Fruit fly (Drosophila melanogaster) whole organism, embryonic: ENCODE results near the gene CG15347.
A peak's percentile ranks its signal among the peaks of the same experiment; 100 is the strongest.

ENCODE experiments used
- ATbp ChIP-seq: fragments of 200-800 bp; sonication (Bioruptor generic); optimal IDR thresholded peaks from 2 replicates; lab custom pipeline; 2017; ENCODE audit warnings: missing biosample characterization, mild to moderate bottlenecking, missing genetic modification characterization, missing genetic modification reagents
- Bteb2 ChIP-seq: fragments of 200-800 bp; sonication (Bioruptor generic); optimal IDR thresholded peaks from 2 replicates; lab custom pipeline; 2016; ENCODE audit warnings: missing biosample characterization, missing genetic modification characterization
- CG10565 ChIP-seq: fragments of 200-800 bp; sonication (Bioruptor generic); optimal IDR thresholded peaks from 3 replicates; lab custom pipeline; 2016; ENCODE audit warnings: missing biosample characterization, mild to moderate bottlenecking, missing genetic modification characterization
- CG10959 ChIP-seq: fragments of 200-800 bp; sonication (Bioruptor generic); IDR thresholded peaks from 2 replicates; pipeline ENCODE4 v1.3.6; 2022; ENCODE audit warnings: missing biosample characterization, missing genetic modification characterization
- CG11560 ChIP-seq: fragments of 200-800 bp; sonication (Bioruptor generic); IDR thresholded peaks from 3 replicates; pipeline ENCODE4 v1.3.6; 2022; ENCODE audit warnings: missing biosample characterization, missing genetic modification characterization
- CG13296 ChIP-seq: fragments of 200-800 bp; sonication (Bioruptor generic); optimal IDR thresholded peaks from 3 replicates; lab custom pipeline; 2018; ENCODE audit warnings: missing biosample characterization, mild to moderate bottlenecking, missing genetic modification characterization
- CG14667 ChIP-seq: fragments of 200-800 bp; sonication (Bioruptor generic); IDR thresholded peaks from 2 replicates; pipeline ENCODE4 v1.3.6; 2022; ENCODE audit warnings: missing biosample characterization, missing genetic modification characterization
- CG15601 ChIP-seq: fragments of 200-800 bp; sonication (Bioruptor generic); optimal IDR thresholded peaks from 3 replicates; lab custom pipeline; 2019; ENCODE audit warnings: missing biosample characterization, mild to moderate bottlenecking, missing genetic modification characterization, moderate library complexity
- CG1603 ChIP-seq: fragments of 200-800 bp; sonication (Bioruptor generic); optimal IDR thresholded peaks from 2 replicates; lab custom pipeline; 2019; ENCODE audit warnings: missing biosample characterization, mild to moderate bottlenecking, missing genetic modification characterization, moderate library complexity
- CG16863 ChIP-seq: fragments of 200-800 bp; sonication (Bioruptor generic); optimal IDR thresholded peaks from 3 replicates; lab custom pipeline; 2016; ENCODE audit warnings: missing biosample characterization, missing genetic modification characterization
- CG17912 ChIP-seq: fragments of 200-800 bp; sonication (Bioruptor generic); optimal IDR thresholded peaks from 2 replicates; lab custom pipeline; 2018; ENCODE audit warnings: missing biosample characterization, mild to moderate bottlenecking, missing genetic modification characterization
- CG18011 ChIP-seq: fragments of 200-800 bp; sonication (Bioruptor generic); optimal IDR thresholded peaks from 2 replicates; lab custom pipeline; 2017; ENCODE audit warnings: missing biosample characterization, missing genetic modification characterization, mild to moderate bottlenecking, moderate library complexity, missing genotype
- CG2889 ChIP-seq: fragments of 200-800 bp; sonication (Bioruptor generic); IDR thresholded peaks from 3 replicates; pipeline ENCODE4 v1.3.6; 2022; ENCODE audit warnings: missing biosample characterization, missing genetic modification characterization
- CG30403 ChIP-seq: fragments of 200-800 bp; sonication (Bioruptor generic); optimal IDR thresholded peaks from 3 replicates; lab custom pipeline; 2016; ENCODE audit warnings: missing biosample characterization, missing genetic modification characterization
- CG31224 ChIP-seq: fragments of 200-800 bp; sonication (Bioruptor generic); IDR thresholded peaks from 2 replicates; pipeline ENCODE4 v1.3.6; 2022; ENCODE audit warnings: missing biosample characterization, missing genetic modification characterization
- CG3847 ChIP-seq: fragments of 200-800 bp; sonication (Bioruptor generic); IDR thresholded peaks from 2 replicates; pipeline ENCODE4 v1.3.6; 2022; ENCODE audit warnings: missing biosample characterization, missing genetic modification characterization
- CG4360 ChIP-seq: fragments of 200-800 bp; sonication (Bioruptor generic); IDR thresholded peaks from 2 replicates; pipeline ENCODE4 v1.3.6; 2022; ENCODE audit warnings: missing biosample characterization, missing genetic modification characterization
- CG4707 ChIP-seq: fragments of 200-800 bp; sonication (Bioruptor generic); optimal IDR thresholded peaks from 2 replicates; lab custom pipeline; 2018; ENCODE audit warnings: missing biosample characterization, mild to moderate bottlenecking, missing genetic modification characterization, moderate library complexity
- CG8924 ChIP-seq: fragments of 200-800 bp; optimal IDR thresholded peaks from 3 replicates; lab custom pipeline; 2019; ENCODE audit warnings: missing biosample characterization, mild to moderate bottlenecking, missing genetic modification characterization, moderate library complexity
- ERR ChIP-seq: fragments of 200-800 bp; sonication (Bioruptor generic); optimal IDR thresholded peaks from 2 replicates; lab custom pipeline; 2016; ENCODE audit warnings: missing biosample characterization, missing genetic modification characterization
- Ets65A ChIP-seq: fragments of 200-800 bp; sonication (Bioruptor generic); peaks from one replicate; lab custom pipeline; 2016; ENCODE audit warnings: missing biosample characterization, missing genetic modification characterization
- H15 ChIP-seq: fragments of 200-800 bp; sonication (Bioruptor generic); IDR thresholded peaks from 3 replicates; pipeline ENCODE4 v1.3.6; 2022; ENCODE audit warnings: missing biosample characterization, missing genetic modification characterization
- HHEX ChIP-seq: fragments of 200-800 bp; sonication (Bioruptor generic); optimal IDR thresholded peaks from 3 replicates; lab custom pipeline; 2017; ENCODE audit warnings: missing biosample characterization, mild to moderate bottlenecking, missing genetic modification characterization, missing genetic modification reagents
- Hey ChIP-seq: fragments of 200-800 bp; sonication (Bioruptor generic); optimal IDR thresholded peaks from 3 replicates; lab custom pipeline; 2018; ENCODE audit warnings: missing biosample characterization, mild to moderate bottlenecking, missing genetic modification characterization
- Hmr ChIP-seq: fragments of 200-800 bp; sonication (Bioruptor generic); optimal IDR thresholded peaks from 3 replicates; lab custom pipeline; 2017; ENCODE audit warnings: mild to moderate bottlenecking, missing biosample characterization, missing genetic modification reagents, missing genetic modification characterization
- Mrtf ChIP-seq: fragments of 200-800 bp; sonication (Bioruptor generic); IDR thresholded peaks from 3 replicates; pipeline ENCODE4 v1.3.6; 2022; ENCODE audit warnings: missing biosample characterization, missing genetic modification characterization
- Myb ChIP-seq: fragments of 200-800 bp; sonication (Bioruptor generic); optimal IDR thresholded peaks from 2 replicates; lab custom pipeline; 2016; ENCODE audit warnings: missing biosample characterization, missing genetic modification characterization
- NC2α ChIP-seq: fragments of 200-800 bp; sonication (Bioruptor generic); optimal IDR thresholded peaks from 2 replicates; lab custom pipeline; 2016; ENCODE audit warnings: missing biosample characterization, missing genetic modification characterization
- Pdp1 ChIP-seq, 2 experiments: fragments of 200-800 bp; sonication (Bioruptor generic); optimal IDR thresholded peaks; 3 replicates each; lab custom pipeline; 2016; ENCODE audit warnings: missing biosample characterization in 2 of 2, missing genetic modification characterization in 2 of 2, mild to moderate bottlenecking in 1 of 2, moderate library complexity in 1 of 2
- Sox102F ChIP-seq: fragments of 200-800 bp; sonication (Bioruptor generic); optimal IDR thresholded peaks from 2 replicates; lab custom pipeline; 2018; ENCODE audit warnings: missing biosample characterization, mild to moderate bottlenecking, missing genetic modification characterization, moderate library complexity
- Stat92E ChIP-seq, 3 experiments: fragments of >200 bp in 2 of 3; fragments of 200-800 bp in 1 of 3; sonication (Bioruptor generic) in 1 of 3; optimal IDR thresholded peaks; 2 replicates each; lab custom pipeline; 2017 to 2019; ENCODE audit warnings: missing biosample characterization in 3 of 3, missing genetic modification characterization in 3 of 3, mild to moderate bottlenecking in 1 of 3, moderate library complexity in 1 of 3
- TFAM ChIP-seq: fragments of 200-800 bp; sonication (Bioruptor generic); optimal IDR thresholded peaks from 2 replicates; lab custom pipeline; 2017; ENCODE audit warnings: missing biosample characterization, missing genetic modification characterization, inconsistent platforms
- Tbp ChIP-seq: fragments of >200 bp; optimal IDR thresholded peaks from 2 replicates; lab custom pipeline; 2018; ENCODE audit warnings: missing biosample characterization, missing genetic modification characterization
- Trl ChIP-seq, 3 experiments: fragments of >200 bp in 2 of 3; fragments of 200-800 bp in 1 of 3; sonication (Bioruptor generic) in 1 of 3; optimal IDR thresholded peaks; 2 replicates in 1 of 3; 3 replicates in 2 of 3; lab custom pipeline; 2016 to 2017; ENCODE audit warnings: missing biosample characterization in 1 of 3, missing genetic modification characterization in 1 of 3
- Xbp1 ChIP-seq: fragments of 200-800 bp; sonication (Bioruptor generic); optimal IDR thresholded peaks from 3 replicates; lab custom pipeline; 2016; ENCODE audit warnings: missing biosample characterization, mild to moderate bottlenecking, missing genetic modification characterization
- Xrp1 ChIP-seq: fragments of 200-800 bp; sonication (Bioruptor generic); IDR thresholded peaks from 2 replicates; pipeline ENCODE4 v1.3.6; 2022; ENCODE audit warnings: missing biosample characterization, missing genetic modification characterization
- YL-1 ChIP-seq: fragments of 200-800 bp; sonication (Bioruptor generic); optimal IDR thresholded peaks from 3 replicates; lab custom pipeline; 2017; ENCODE audit warnings: missing biosample characterization, mild to moderate bottlenecking, missing genetic modification characterization
- aop ChIP-seq: fragments of 200-800 bp; sonication (Bioruptor generic); IDR thresholded peaks from 2 replicates; pipeline ENCODE4 v1.3.6; 2022; ENCODE audit warnings: missing biosample characterization, missing genetic modification characterization
- az2 ChIP-seq: fragments of 200-800 bp; sonication (Bioruptor generic); optimal IDR thresholded peaks from 3 replicates; lab custom pipeline; 2016; ENCODE audit warnings: missing biosample characterization, missing genetic modification characterization
- dysf ChIP-seq: fragments of 200-800 bp; sonication (Bioruptor generic); IDR thresholded peaks from 3 replicates; pipeline ENCODE4 v1.3.6; 2022; ENCODE audit warnings: missing biosample characterization, missing genetic modification characterization
- emc ChIP-seq: fragments of 200-800 bp; sonication (Bioruptor generic); optimal IDR thresholded peaks from 2 replicates; lab custom pipeline; 2016; ENCODE audit warnings: missing biosample characterization, missing genetic modification characterization
- eve ChIP-seq, 2 experiments: fragments of >200 bp; optimal IDR thresholded peaks; 2 replicates each; lab custom pipeline; 2017; ENCODE audit warnings: missing biosample characterization in 2 of 2, missing genetic modification characterization in 2 of 2
- gsb-n ChIP-seq: fragments of 200-800 bp; sonication (Bioruptor generic); optimal IDR thresholded peaks from 3 replicates; lab custom pipeline; 2018; ENCODE audit warnings: missing biosample characterization, mild to moderate bottlenecking, missing genetic modification characterization
- kah ChIP-seq: fragments of 200-800 bp; sonication (Bioruptor generic); optimal IDR thresholded peaks from 2 replicates; lab custom pipeline; 2018; ENCODE audit warnings: missing biosample characterization, mild to moderate bottlenecking, missing genetic modification characterization
- nerfin-2 ChIP-seq: fragments of 200-800 bp; sonication (Bioruptor generic); IDR thresholded peaks from 2 replicates; pipeline ENCODE4 v1.3.6; 2022; ENCODE audit warnings: missing biosample characterization, missing genetic modification characterization; ENCODE audit not compliant: partially characterized antibody
- oc ChIP-seq: fragments of 200-800 bp; sonication (Bioruptor generic); optimal IDR thresholded peaks from 2 replicates; lab custom pipeline; 2018; ENCODE audit warnings: missing biosample characterization, mild to moderate bottlenecking, missing genetic modification characterization, moderate library complexity
- phol ChIP-seq: fragments of 200-800 bp; sonication (Bioruptor generic); optimal IDR thresholded peaks from 3 replicates; lab custom pipeline; 2018; ENCODE audit warnings: missing biosample characterization, mild to moderate bottlenecking, missing genetic modification characterization, moderate library complexity
- pnt ChIP-seq: fragments of 200-800 bp; sonication (Bioruptor generic); optimal IDR thresholded peaks from 3 replicates; lab custom pipeline; 2016; ENCODE audit warnings: missing biosample characterization, missing genetic modification characterization
- sob ChIP-seq: fragments of 200-800 bp; sonication (Bioruptor generic); IDR thresholded peaks from 2 replicates; pipeline ENCODE4 v1.3.6; 2022; ENCODE audit warnings: missing biosample characterization, missing genetic modification characterization
- tin ChIP-seq: fragments of 200-800 bp; sonication (Bioruptor generic); optimal IDR thresholded peaks from 3 replicates; lab custom pipeline; 2016; ENCODE audit warnings: missing biosample characterization, missing genetic modification characterization

CG15347 gene

dm6 chrX:8492849-8493248 lies 32.2 kb upstream of the CG15347 start (continued):
- 0 out of 3 replicates have a peak, but pooled peaks have one; percentile 37 for TF ChIP-seq CG11560 (tag; lab: Robert Waterston, UW)
- peak; percentile 82 for TF ChIP-seq H15
- TF ChIP-seq Hey (tag; lab: Kevin White, UChicago), result no peak
- peak; percentile 56; the same call in 1 of the 2 replicates for TF ChIP-seq CG31224 (GFP tag; lab: Robert Waterston, UW)
- TF ChIP-seq phol (tag; lab: Kevin White, UChicago), result peak; percentile 82
- peak; percentile 13 for TF ChIP-seq CG17912 (GFP tag; lab: Kevin White, UChicago)
- no peak for TF ChIP-seq Bteb2 (GFP tag; lab: Kevin White, UChicago)
- TF ChIP-seq NC2α (GFP tag; lab: Kevin White, UChicago), result no peak
- TF ChIP-seq kah (GFP tag; lab: Kevin White, UChicago), result peak; percentile 86
- no peak for TF ChIP-seq nerfin-2 (GFP tag; lab: Robert Waterston, UW)
- TF ChIP-seq YL-1 (GFP tag; lab: Kevin White, UChicago), result no peak
- peak; percentile 54; the same call in 1 of the 2 replicates for TF ChIP-seq aop (GFP tag; lab: Robert Waterston, UW)
- peak; percentile 66 for TF ChIP-seq CG15601 (tag; lab: Kevin White, UChicago)
- peak; percentile 6 for TF ChIP-seq TFAM (GFP tag; lab: Kevin White, UChicago)
- peak; percentile 61 for TF ChIP-seq CG3847 (GFP tag; lab: Robert Waterston, UW)
- TF ChIP-seq HHEX (GFP tag; lab: Kevin White, UChicago), result peak; percentile 74
- TF ChIP-seq CG4360 (GFP tag; lab: Robert Waterston, UW), result peak; percentile 43; the same call in 1 of the 2 replicates
- peak; percentile 46; the same call in 2 of the 3 replicates for TF ChIP-seq CG2889 (GFP tag; lab: Robert Waterston, UW)
- TF ChIP-seq emc (GFP tag; lab: Kevin White, UChicago), result no peak
- TF ChIP-seq CG8924 (tag; lab: Kevin White, UChicago), result peak; percentile 76
- TF ChIP-seq Mrtf (GFP tag; lab: Robert Waterston, UW), result peak; percentile 79
- TF ChIP-seq sob, result peak; percentile 80
- TF ChIP-seq ATbp (GFP tag; lab: Kevin White, UChicago), result peak; percentile 83
- peak; percentile 83 for TF ChIP-seq Xrp1 (GFP tag; lab: Robert Waterston, UW)
- TF ChIP-seq Hmr, result peak; percentile 40
- TF ChIP-seq Sox102F (GFP tag; lab: Kevin White, UChicago), result peak; percentile 91
- peak; percentile 83 for TF ChIP-seq dysf (GFP tag; lab: Robert Waterston, UW)
- peak; percentile 68 for TF ChIP-seq CG30403 (GFP tag; lab: Kevin White, UChicago)
- peak; percentile 85 for TF ChIP-seq Ets65A
- TF ChIP-seq CG16863 (GFP tag; lab: Kevin White, UChicago), result peak; percentile 11
- TF ChIP-seq CG4707 (GFP tag; lab: Kevin White, UChicago), result peak; percentile 49
- TF ChIP-seq az2 (GFP tag; lab: Kevin White, UChicago), result peak; percentile 80
- peak; percentile 82 for TF ChIP-seq Xbp1 (GFP tag; lab: Kevin White, UChicago)
- peak in 1 of 2 experiments; percentile 79 for TF ChIP-seq eve (GFP tag; optimal IDR thresholded peaks at IDR 0.05; lab: Kevin White, UChicago)
- peak; percentile 17 to 46 for TF ChIP-seq Pdp1 (GFP tag; optimal IDR thresholded peaks at IDR 0.05; lab: Kevin White, UChicago)
- no peak for TF ChIP-seq Myb (GFP tag; lab: Kevin White, UChicago)
- TF ChIP-seq CG1603, result peak; percentile 81
- TF ChIP-seq Tbp (GFP tag; lab: Kevin White, UChicago), result no peak
- peak; percentile 58 for TF ChIP-seq gsb-n (tag; lab: Kevin White, UChicago)
- no peak for TF ChIP-seq ERR (GFP tag; lab: Kevin White, UChicago)
- no peak for TF ChIP-seq Trl (optimal IDR thresholded peaks at IDR 0.05; lab: Kevin White, UChicago)
- no peak for TF ChIP-seq Trl (GFP tag; optimal IDR thresholded peaks at IDR 0.05; lab: Kevin White, UChicago)
- no peak for TF ChIP-seq CG10565 (GFP tag; lab: Kevin White, UChicago)
- peak; percentile 79 for TF ChIP-seq tin
- peak; percentile 84 for TF ChIP-seq oc (tag; lab: Kevin White, UChicago)
- TF ChIP-seq Stat92E (GFP tag; optimal IDR thresholded peaks at IDR 0.05; lab: Kevin White, UChicago), result no peak
- TF ChIP-seq CG18011 (GFP tag; lab: Kevin White, UChicago), result peak; percentile 13
- no peak for TF ChIP-seq pnt (GFP tag; lab: Kevin White, UChicago)
- peak; percentile 66 for TF ChIP-seq CG10959 (GFP tag; lab: Robert Waterston, UW)
- peak; percentile 59 for TF ChIP-seq CG14667
- peak; percentile 66 for TF ChIP-seq CG13296
